Fruit fly (Drosophila melanogaster) whole organism, embryonic: ENCODE results near the gene CG17145.

Experiments
- Bdp1 ChIP-seq: fragments of 200-800 bp; sonication (Bioruptor generic); optimal IDR thresholded peaks from 3 replicates; lab custom pipeline; 2016; ENCODE audit warnings: missing biosample characterization, missing genetic modification characterization
- Bgb ChIP-seq: fragments of 200-800 bp; sonication (Bioruptor generic); IDR thresholded peaks from 2 replicates; pipeline ENCODE4 v1.3.6; 2022; ENCODE audit warnings: missing biosample characterization, missing genetic modification characterization; ENCODE audit not compliant: partially characterized antibody
- CG10431 ChIP-seq: fragments of 200-800 bp; sonication (Bioruptor generic); optimal IDR thresholded peaks from 3 replicates; lab custom pipeline; 2018; ENCODE audit warnings: missing biosample characterization, mild to moderate bottlenecking, missing genetic modification characterization
- CG10462 ChIP-seq: fragments of 200-800 bp; sonication (Bioruptor generic); optimal IDR thresholded peaks from 2 replicates; lab custom pipeline; 2016; ENCODE audit warnings: missing biosample characterization, missing genetic modification characterization
- CG10654 ChIP-seq: fragments of 200-800 bp; sonication (Bioruptor generic); optimal IDR thresholded peaks from 2 replicates; lab custom pipeline; 2016; ENCODE audit warnings: missing biosample characterization, missing genetic modification characterization
- CG11093 ChIP-seq: fragments of 200-800 bp; sonication (Bioruptor generic); IDR thresholded peaks from 3 replicates; pipeline ENCODE4 v1.3.6; 2022; ENCODE audit warnings: missing biosample characterization, missing genetic modification characterization
- CG1233 ChIP-seq: fragments of 200-800 bp; sonication (Bioruptor generic); optimal IDR thresholded peaks from 4 replicates; lab custom pipeline; 2018; ENCODE audit warnings: missing biosample characterization, mild to moderate bottlenecking, missing genetic modification characterization
- CG12391 ChIP-seq: fragments of 200-800 bp; sonication (Bioruptor generic); optimal IDR thresholded peaks from 3 replicates; lab custom pipeline; 2018; ENCODE audit warnings: missing biosample characterization, mild to moderate bottlenecking, missing genetic modification characterization, moderate library complexity
- CG12659 ChIP-seq: fragments of 200-800 bp; sonication (Bioruptor generic); optimal IDR thresholded peaks from 3 replicates; lab custom pipeline; 2017; ENCODE audit warnings: mild to moderate bottlenecking, missing biosample characterization, missing genetic modification reagents, missing genetic modification characterization
- CG13296 ChIP-seq: fragments of 200-800 bp; sonication (Bioruptor generic); optimal IDR thresholded peaks from 3 replicates; lab custom pipeline; 2018; ENCODE audit warnings: missing biosample characterization, mild to moderate bottlenecking, missing genetic modification characterization
- CG1529 ChIP-seq: fragments of 200-800 bp; sonication (Bioruptor generic); optimal IDR thresholded peaks from 3 replicates; lab custom pipeline; 2018; ENCODE audit warnings: missing biosample characterization, missing genetic modification characterization
- CG15696 ChIP-seq: fragments of 200-800 bp; sonication (Bioruptor generic); optimal IDR thresholded peaks from 2 replicates; lab custom pipeline; 2019; ENCODE audit warnings: missing biosample characterization, mild to moderate bottlenecking, missing genetic modification characterization, moderate library complexity
- CG17359 ChIP-seq: fragments of 200-800 bp; sonication (Bioruptor generic); optimal IDR thresholded peaks from 3 replicates; lab custom pipeline; 2018; ENCODE audit warnings: missing biosample characterization, mild to moderate bottlenecking, missing genetic modification characterization, moderate library complexity
- CG17568 ChIP-seq: fragments of 200-800 bp; sonication (Bioruptor generic); optimal IDR thresholded peaks from 2 replicates; lab custom pipeline; 2018; ENCODE audit warnings: missing biosample characterization, mild to moderate bottlenecking, missing genetic modification characterization, moderate library complexity
- CG17802 ChIP-seq: fragments of 200-800 bp; sonication (Bioruptor generic); optimal IDR thresholded peaks from 2 replicates; lab custom pipeline; 2018; ENCODE audit warnings: missing biosample characterization, mild to moderate bottlenecking, missing genetic modification characterization, moderate library complexity
- CG31365 ChIP-seq: fragments of 200-800 bp; sonication (Bioruptor generic); optimal IDR thresholded peaks from 2 replicates; lab custom pipeline; 2018; ENCODE audit warnings: missing biosample characterization, mild to moderate bottlenecking, missing genetic modification characterization
- CG31441 ChIP-seq: fragments of 200-800 bp; sonication (Bioruptor generic); IDR thresholded peaks from 2 replicates; pipeline ENCODE4 v1.3.6; 2022; ENCODE audit warnings: missing biosample characterization, missing genetic modification characterization
- CG3407 ChIP-seq: fragments of 200-800 bp; sonication (Bioruptor generic); optimal IDR thresholded peaks from 2 replicates; lab custom pipeline; 2018; ENCODE audit warnings: missing biosample characterization, mild to moderate bottlenecking, missing genetic modification characterization
- CG34422 ChIP-seq: fragments of 200-800 bp; sonication (Bioruptor generic); IDR thresholded peaks from 3 replicates; pipeline ENCODE4 v1.3.6; 2022; ENCODE audit warnings: missing biosample characterization, missing genetic modification characterization
- CG4328 ChIP-seq: fragments of 200-800 bp; sonication (Bioruptor generic); optimal IDR thresholded peaks from 3 replicates; lab custom pipeline; 2017; ENCODE audit warnings: missing biosample characterization, missing genetic modification reagents, missing genetic modification characterization
- CG6254 ChIP-seq: fragments of 200-800 bp; sonication (Bioruptor generic); optimal IDR thresholded peaks from 3 replicates; lab custom pipeline; 2017; ENCODE audit warnings: mild to moderate bottlenecking, missing biosample characterization, missing genetic modification reagents, missing genetic modification characterization
- CG7556 ChIP-seq: fragments of 200-800 bp; sonication (Bioruptor generic); optimal IDR thresholded peaks from 2 replicates; lab custom pipeline; 2017; ENCODE audit warnings: missing biosample characterization, mild to moderate bottlenecking, missing genetic modification characterization
- CG7786 ChIP-seq: fragments of 200-800 bp; sonication (Bioruptor generic); optimal IDR thresholded peaks from 2 replicates; lab custom pipeline; 2016; ENCODE audit warnings: missing biosample characterization, missing genetic modification characterization
- CG7963 ChIP-seq: fragments of 200-800 bp; sonication (Bioruptor generic); IDR thresholded peaks from 3 replicates; pipeline ENCODE4 v1.3.6; 2022; ENCODE audit warnings: missing biosample characterization, missing genetic modification characterization; ENCODE audit not compliant: partially characterized antibody
- CG8944 ChIP-seq: fragments of 200-800 bp; sonication (Bioruptor generic); optimal IDR thresholded peaks from 3 replicates; lab custom pipeline; 2016; ENCODE audit warnings: missing biosample characterization, missing genetic modification characterization
- CG9876 ChIP-seq: fragments of 200-800 bp; sonication (Bioruptor generic); optimal IDR thresholded peaks from 2 replicates; lab custom pipeline; 2016; ENCODE audit warnings: missing biosample characterization, missing genetic modification characterization
- Dbx ChIP-seq: fragments of 200-800 bp; sonication (Bioruptor generic); IDR thresholded peaks from 3 replicates; pipeline ENCODE4 v1.3.6; 2022; ENCODE audit warnings: missing biosample characterization, missing genetic modification characterization
- Fer1 ChIP-seq: fragments of 200-800 bp; sonication (Bioruptor generic); optimal IDR thresholded peaks from 2 replicates; lab custom pipeline; 2017; ENCODE audit warnings: missing biosample characterization, mild to moderate bottlenecking, missing genetic modification characterization
- Gug ChIP-seq: fragments of 200-800 bp; sonication (Bioruptor generic); IDR thresholded peaks from 4 replicates; pipeline ENCODE4 v1.3.6; 2022; ENCODE audit warnings: missing biosample characterization, missing genetic modification characterization
- HLH4C ChIP-seq: fragments of 200-800 bp; sonication (Bioruptor generic); IDR thresholded peaks from 3 replicates; pipeline ENCODE4 v1.3.6; 2022; ENCODE audit warnings: missing biosample characterization, missing genetic modification characterization; ENCODE audit not compliant: partially characterized antibody
- Hand ChIP-seq: fragments of 200-800 bp; sonication (Bioruptor generic); optimal IDR thresholded peaks from 2 replicates; lab custom pipeline; 2017; ENCODE audit warnings: mild to moderate bottlenecking, missing biosample characterization, missing genetic modification reagents, missing genetic modification characterization
- Lhr ChIP-seq: fragments of 200-800 bp; sonication (Bioruptor generic); optimal IDR thresholded peaks from 3 replicates; lab custom pipeline; 2017; ENCODE audit warnings: mild to moderate bottlenecking, missing biosample characterization, missing genetic modification reagents, missing genetic modification characterization
- NFAT ChIP-seq: fragments of 200-800 bp; sonication (Bioruptor generic); IDR thresholded peaks from 2 replicates; pipeline ENCODE4 v1.3.6; 2022; ENCODE audit warnings: missing biosample characterization, missing genetic modification characterization
- Nf-YA ChIP-seq: fragments of 200-800 bp; sonication (Bioruptor generic); IDR thresholded peaks from 2 replicates; pipeline ENCODE4 v1.3.6; 2022; ENCODE audit warnings: missing biosample characterization, missing genetic modification characterization
- NfI ChIP-seq: fragments of 200-800 bp; sonication (Bioruptor generic); optimal IDR thresholded peaks from 3 replicates; lab custom pipeline; 2018; ENCODE audit warnings: missing biosample characterization, mild to moderate bottlenecking, missing genetic modification characterization, moderate library complexity
- PHDP ChIP-seq: fragments of 200-800 bp; sonication (Bioruptor generic); optimal IDR thresholded peaks from 3 replicates; lab custom pipeline; 2018; ENCODE audit warnings: missing biosample characterization, mild to moderate bottlenecking, missing genetic modification characterization, moderate library complexity
- Pdp1 ChIP-seq, 2 experiments: fragments of 200-800 bp; sonication (Bioruptor generic); optimal IDR thresholded peaks; 3 replicates each; lab custom pipeline; 2016; ENCODE audit warnings: missing biosample characterization in 2 of 2, missing genetic modification characterization in 2 of 2, mild to moderate bottlenecking in 1 of 2, moderate library complexity in 1 of 2
- Tbp ChIP-seq: fragments of >200 bp; optimal IDR thresholded peaks from 2 replicates; lab custom pipeline; 2018; ENCODE audit warnings: missing biosample characterization, missing genetic modification characterization
- al ChIP-seq: fragments of 200-800 bp; sonication (Bioruptor generic); IDR thresholded peaks from 2 replicates; pipeline ENCODE4 v1.3.6; 2022; ENCODE audit warnings: missing biosample characterization, missing genetic modification characterization
- bowl ChIP-seq: fragments of 200-800 bp; sonication (Bioruptor generic); IDR thresholded peaks from 2 replicates; pipeline ENCODE4 v1.3.6; 2022; ENCODE audit warnings: missing biosample characterization, missing genetic modification characterization
- dysf ChIP-seq: fragments of 200-800 bp; sonication (Bioruptor generic); IDR thresholded peaks from 3 replicates; pipeline ENCODE4 v1.3.6; 2022; ENCODE audit warnings: missing biosample characterization, missing genetic modification characterization
- fd3F ChIP-seq: fragments of 200-800 bp; sonication (Bioruptor generic); optimal IDR thresholded peaks from 2 replicates; lab custom pipeline; 2018; ENCODE audit warnings: missing biosample characterization, mild to moderate bottlenecking, missing genetic modification characterization, moderate library complexity
- ham ChIP-seq: fragments of 200-800 bp; sonication (Bioruptor generic); IDR thresholded peaks from 2 replicates; pipeline ENCODE4 v1.3.6; 2022; ENCODE audit warnings: missing biosample characterization, missing genetic modification characterization
- hkb ChIP-seq, 2 experiments: fragments of 200-800 bp in 1 of 2; fragments of >200 bp in 1 of 2; sonication (Bioruptor generic) in 1 of 2; IDR thresholded peaks in 1 of 2; optimal IDR thresholded peaks in 1 of 2; 2 replicates each; pipeline versions ENCODE4 v1.3.6 to Lab custom; 2017 to 2022; ENCODE audit warnings: missing biosample characterization in 1 of 2, missing genetic modification characterization in 1 of 2
- maf-S ChIP-seq: fragments of 200-800 bp; sonication (Bioruptor generic); optimal IDR thresholded peaks from 2 replicates; lab custom pipeline; 2016; ENCODE audit warnings: missing biosample characterization, missing genetic modification characterization
- pfk ChIP-seq: fragments of 200-800 bp; sonication (Bioruptor generic); optimal IDR thresholded peaks from 2 replicates; lab custom pipeline; 2018; ENCODE audit warnings: missing biosample characterization, mild to moderate bottlenecking, missing genetic modification characterization, moderate library complexity
- phol ChIP-seq: fragments of 200-800 bp; sonication (Bioruptor generic); optimal IDR thresholded peaks from 3 replicates; lab custom pipeline; 2018; ENCODE audit warnings: missing biosample characterization, mild to moderate bottlenecking, missing genetic modification characterization, moderate library complexity
- pzg ChIP-seq: fragments of 200-800 bp; sonication (Bioruptor generic); optimal IDR thresholded peaks from 3 replicates; lab custom pipeline; 2018; ENCODE audit warnings: missing biosample characterization, mild to moderate bottlenecking, missing genetic modification characterization, moderate library complexity
- sens ChIP-seq: fragments of 200-800 bp; sonication (Bioruptor generic); peaks from one replicate; lab custom pipeline; 2016; ENCODE audit warnings: missing biosample characterization, missing genetic modification characterization
- sug ChIP-seq: fragments of 200-800 bp; optimal IDR thresholded peaks from 2 replicates; lab custom pipeline; 2019; ENCODE audit warnings: missing biosample characterization, mild to moderate bottlenecking, missing genetic modification characterization, moderate library complexity
- unc-4 ChIP-seq: fragments of 200-800 bp; sonication (Bioruptor generic); IDR thresholded peaks from 2 replicates; pipeline ENCODE4 v1.3.6; 2022; ENCODE audit warnings: missing biosample characterization, missing genetic modification characterization; ENCODE audit not compliant: partially characterized antibody

CG17145 gene

DNA sequence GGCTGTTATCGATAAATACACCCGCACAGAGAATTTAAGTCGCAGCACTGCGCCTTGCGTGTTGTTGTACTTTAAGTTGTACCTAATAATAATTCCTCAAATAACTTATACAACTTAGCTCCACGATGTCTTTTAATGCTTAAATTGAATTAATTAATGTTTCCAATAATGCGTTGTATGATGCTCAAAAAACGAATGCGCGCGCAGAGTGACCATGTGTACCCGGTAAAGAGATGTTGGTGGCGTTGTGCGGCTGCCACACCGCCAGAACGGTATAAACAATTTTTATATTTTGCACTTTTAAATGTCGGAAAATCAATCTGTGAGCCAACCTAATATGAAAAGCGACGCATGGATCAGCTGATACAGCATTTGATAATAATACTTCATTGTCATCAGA lies 4.5 kb downstream of the CG17145 start (continued):
- TF ChIP-seq unc-4 (GFP tag; lab: Robert Waterston, UW) = peak; percentile 53; the same call in 1 of the 2 replicates
- no peak for TF ChIP-seq CG1529 (GFP tag; lab: Kevin White, UChicago)
- no peak for TF ChIP-seq sug (tag; lab: Kevin White, UChicago)
- no peak for TF ChIP-seq bowl (GFP tag; lab: Robert Waterston, UW)
- no peak for TF ChIP-seq CG7963 (GFP tag; lab: Robert Waterston, UW)
- TF ChIP-seq Tbp (GFP tag; lab: Kevin White, UChicago) = no peak
- no peak for TF ChIP-seq pfk
- no peak for TF ChIP-seq PHDP (tag; lab: Kevin White, UChicago)
- peak; percentile 36 for TF ChIP-seq Lhr
- no peak for TF ChIP-seq dysf (GFP tag; lab: Robert Waterston, UW)
- no peak; the same call in 2 of the 3 replicates for TF ChIP-seq CG34422 (GFP tag; lab: Robert Waterston, UW)
- TF ChIP-seq CG12659 = peak; percentile 66
- no peak for TF ChIP-seq Pdp1 (GFP tag; optimal IDR thresholded peaks at IDR 0.05; lab: Kevin White, UChicago)
- TF ChIP-seq CG4328 (GFP tag; lab: Kevin White, UChicago) = no peak
- peak; percentile 72 for TF ChIP-seq pzg (GFP tag; lab: Kevin White, UChicago)
- no peak for TF ChIP-seq CG10462
- no peak for TF ChIP-seq CG31365 (tag; lab: Kevin White, UChicago)
- no peak for TF ChIP-seq NFAT
- TF ChIP-seq Gug (GFP tag; lab: Robert Waterston, UW) = no peak
- no peak for TF ChIP-seq CG17802 (tag; lab: Kevin White, UChicago)
- TF ChIP-seq CG10431 (GFP tag; lab: Kevin White, UChicago) = no peak
- no peak for TF ChIP-seq fd3F (GFP tag; lab: Kevin White, UChicago)
- no peak for TF ChIP-seq CG6254 (GFP tag; lab: Kevin White, UChicago)
- TF ChIP-seq al (GFP tag; lab: Robert Waterston, UW) = no peak
- no peak for TF ChIP-seq CG12391 (tag; lab: Kevin White, UChicago)
- TF ChIP-seq CG13296 = no peak
- no peak for TF ChIP-seq CG17568 (GFP tag; lab: Kevin White, UChicago)
- TF ChIP-seq HLH4C (GFP tag; lab: Robert Waterston, UW) = no peak
- no peak for TF ChIP-seq maf-S (GFP tag; lab: Kevin White, UChicago)
- no peak for TF ChIP-seq CG3407 (GFP tag; lab: Kevin White, UChicago)
- no peak for TF ChIP-seq Nf-YA
- peak; percentile 77 for TF ChIP-seq sens (GFP tag; lab: Kevin White, UChicago)
- no peak for TF ChIP-seq ham (GFP tag; lab: Robert Waterston, UW)
- TF ChIP-seq Bdp1 (GFP tag; lab: Kevin White, UChicago) = no peak
- no peak for TF ChIP-seq Fer1
- no peak for TF ChIP-seq Bgb (GFP tag; lab: Robert Waterston, UW)
- TF ChIP-seq CG9876 (GFP tag; lab: Kevin White, UChicago) = no peak
- TF ChIP-seq CG1233 (GFP tag; lab: Kevin White, UChicago) = no peak
- no peak for TF ChIP-seq CG17359 (tag; lab: Kevin White, UChicago)
- no peak for TF ChIP-seq Hand (GFP tag; lab: Kevin White, UChicago)
- TF ChIP-seq CG7786 (GFP tag; lab: Kevin White, UChicago) = no peak
- TF ChIP-seq CG31441 (GFP tag; lab: Robert Waterston, UW) = no peak
- TF ChIP-seq phol = peak; percentile 41
- TF ChIP-seq CG11093 = no peak
- TF ChIP-seq Dbx (GFP tag; lab: Robert Waterston, UW) = no peak
- no peak for TF ChIP-seq CG15696 (tag; lab: Kevin White, UChicago)
- no peak for TF ChIP-seq CG7556
- no peak for TF ChIP-seq NfI (GFP tag; lab: Kevin White, UChicago)
- TF ChIP-seq hkb (optimal IDR thresholded peaks at IDR 0.05; lab: Kevin White, UChicago) = peak; percentile 23
- no peak for TF ChIP-seq hkb (GFP tag; IDR thresholded peaks at IDR 0.05; lab: Robert Waterston, UW)
- no peak for TF ChIP-seq CG10654
- TF ChIP-seq CG8944 (GFP tag; lab: Kevin White, UChicago) = no peak
